Fruit fly (Drosophila melanogaster) whole organism, embryonic: ENCODE measurements around the gene goe.

Experiments
- Atf3 ChIP-seq: fragments of 200-800 bp; sonication (Bioruptor generic); optimal IDR thresholded peaks from 3 replicates; lab custom pipeline; 2016; ENCODE audit warnings: missing biosample characterization, missing genetic modification characterization
- CG10543 ChIP-seq: fragments of 200-800 bp; sonication (Bioruptor generic); optimal IDR thresholded peaks from 3 replicates; lab custom pipeline; 2017; ENCODE audit warnings: missing biosample characterization, mild to moderate bottlenecking, missing genetic modification characterization, moderate library complexity
- CG12299 ChIP-seq: fragments of 200-800 bp; sonication (Bioruptor generic); optimal IDR thresholded peaks from 2 replicates; lab custom pipeline; 2018; ENCODE audit warnings: missing biosample characterization, mild to moderate bottlenecking, missing genetic modification characterization
- CG13775 ChIP-seq: fragments of 200-800 bp; sonication (Bioruptor generic); optimal IDR thresholded peaks from 3 replicates; lab custom pipeline; 2017; ENCODE audit warnings: missing biosample characterization, mild to moderate bottlenecking, missing genetic modification characterization
- CG14860 ChIP-seq: fragments of 200-800 bp; sonication (Bioruptor generic); IDR thresholded peaks from 3 replicates; pipeline ENCODE4 v1.3.6; 2022; ENCODE audit warnings: missing biosample characterization, missing genetic modification characterization; ENCODE audit not compliant: partially characterized antibody
- CG15073 ChIP-seq: fragments of 200-800 bp; sonication (Bioruptor generic); optimal IDR thresholded peaks from 2 replicates; lab custom pipeline; 2016; ENCODE audit warnings: missing biosample characterization, missing genetic modification characterization
- CG15514 ChIP-seq: fragments of 200-800 bp; sonication (Bioruptor generic); optimal IDR thresholded peaks from 3 replicates; lab custom pipeline; 2017; ENCODE audit warnings: missing biosample characterization, missing genetic modification characterization, mild to moderate bottlenecking, moderate library complexity, missing genetic modification reagents
- CG16863 ChIP-seq: fragments of 200-800 bp; sonication (Bioruptor generic); optimal IDR thresholded peaks from 3 replicates; lab custom pipeline; 2016; ENCODE audit warnings: missing biosample characterization, missing genetic modification characterization
- CG17385 ChIP-seq: fragments of 200-800 bp; sonication (Bioruptor generic); optimal IDR thresholded peaks from 3 replicates; lab custom pipeline; 2018; ENCODE audit warnings: missing biosample characterization, mild to moderate bottlenecking, missing genetic modification characterization
- CG2202 ChIP-seq: fragments of 200-800 bp; sonication (Bioruptor generic); optimal IDR thresholded peaks from 2 replicates; lab custom pipeline; 2018; ENCODE audit warnings: missing biosample characterization, mild to moderate bottlenecking, missing genetic modification characterization
- CG2712 ChIP-seq: fragments of 200-800 bp; optimal IDR thresholded peaks from 3 replicates; lab custom pipeline; 2019; ENCODE audit warnings: missing biosample characterization, mild to moderate bottlenecking, missing genetic modification characterization, moderate library complexity
- CG2875 ChIP-seq: fragments of 200-800 bp; sonication (Bioruptor generic); optimal IDR thresholded peaks from 2 replicates; lab custom pipeline; 2017; ENCODE audit warnings: missing biosample characterization, mild to moderate bottlenecking, missing genetic modification characterization, missing genetic modification reagents
- CG31224 ChIP-seq: fragments of 200-800 bp; sonication (Bioruptor generic); IDR thresholded peaks from 2 replicates; pipeline ENCODE4 v1.3.6; 2022; ENCODE audit warnings: missing biosample characterization, missing genetic modification characterization
- CG3163 ChIP-seq: fragments of 200-800 bp; sonication (Bioruptor generic); optimal IDR thresholded peaks from 3 replicates; lab custom pipeline; 2016; ENCODE audit warnings: missing biosample characterization, missing genetic modification characterization
- CG4282 ChIP-seq: fragments of 200-800 bp; sonication (Bioruptor generic); optimal IDR thresholded peaks from 2 replicates; lab custom pipeline; 2016; ENCODE audit warnings: missing biosample characterization, missing genetic modification characterization
- CG4854 ChIP-seq: fragments of 200-800 bp; sonication (Bioruptor generic); optimal IDR thresholded peaks from 2 replicates; lab custom pipeline; 2016; ENCODE audit warnings: missing biosample characterization, missing genetic modification characterization, inconsistent platforms
- CG6765 ChIP-seq: fragments of 200-800 bp; sonication (Bioruptor generic); optimal IDR thresholded peaks from 3 replicates; lab custom pipeline; 2017; ENCODE audit warnings: missing biosample characterization, mild to moderate bottlenecking, missing genetic modification characterization
- CG6813 ChIP-seq: fragments of 200-800 bp; sonication (Bioruptor generic); optimal IDR thresholded peaks from 2 replicates; lab custom pipeline; 2017; ENCODE audit warnings: missing biosample characterization, missing genetic modification characterization, mild to moderate bottlenecking, moderate library complexity, missing genetic modification reagents
- CG6854 ChIP-seq: fragments of 200-800 bp; sonication (Bioruptor generic); optimal IDR thresholded peaks from 3 replicates; lab custom pipeline; 2017; ENCODE audit warnings: missing biosample characterization, mild to moderate bottlenecking, missing genetic modification characterization
- CG7928 ChIP-seq: fragments of 200-800 bp; sonication (Bioruptor generic); optimal IDR thresholded peaks from 2 replicates; lab custom pipeline; 2017; ENCODE audit warnings: missing biosample characterization, mild to moderate bottlenecking, missing genetic modification characterization
- CG8281 ChIP-seq: fragments of 200-800 bp; sonication (Bioruptor generic); optimal IDR thresholded peaks from 2 replicates; lab custom pipeline; 2018; ENCODE audit warnings: missing biosample characterization, mild to moderate bottlenecking, missing genetic modification characterization, moderate library complexity
- CG8924 ChIP-seq: fragments of 200-800 bp; optimal IDR thresholded peaks from 3 replicates; lab custom pipeline; 2019; ENCODE audit warnings: missing biosample characterization, mild to moderate bottlenecking, missing genetic modification characterization, moderate library complexity
- CoRest ChIP-seq: fragments of 200-800 bp; sonication (Bioruptor generic); optimal IDR thresholded peaks from 3 replicates; lab custom pipeline; 2018; ENCODE audit warnings: missing biosample characterization, mild to moderate bottlenecking, missing genetic modification characterization, moderate library complexity
- CrebB ChIP-seq: fragments of 200-800 bp; sonication (Bioruptor generic); optimal IDR thresholded peaks from 3 replicates; lab custom pipeline; 2018; ENCODE audit warnings: missing biosample characterization, mild to moderate bottlenecking, missing genetic modification characterization
- Dip3 ChIP-seq: fragments of 200-800 bp; sonication (Bioruptor generic); optimal IDR thresholded peaks from 3 replicates; lab custom pipeline; 2016; ENCODE audit warnings: missing biosample characterization, missing genetic modification characterization
- Dll ChIP-seq: fragments of 200-800 bp; sonication (Bioruptor generic); IDR thresholded peaks from 4 replicates; pipeline ENCODE4 v1.3.6; 2022; ENCODE audit warnings: missing biosample characterization, missing genetic modification characterization; ENCODE audit not compliant: partially characterized antibody
- Fer3 ChIP-seq: fragments of 200-800 bp; sonication (Bioruptor generic); optimal IDR thresholded peaks from 2 replicates; lab custom pipeline; 2018; ENCODE audit warnings: missing biosample characterization, mild to moderate bottlenecking, missing genetic modification characterization, moderate library complexity
- H15 ChIP-seq: fragments of 200-800 bp; sonication (Bioruptor generic); IDR thresholded peaks from 3 replicates; pipeline ENCODE4 v1.3.6; 2022; ENCODE audit warnings: missing biosample characterization, missing genetic modification characterization
- H2.0 ChIP-seq: fragments of 200-800 bp; sonication (Bioruptor generic); IDR thresholded peaks from 2 replicates; pipeline ENCODE4 v1.3.6; 2022; ENCODE audit warnings: missing biosample characterization, missing genetic modification characterization
- Kr ChIP-seq: fragments of 200-800 bp; sonication (Bioruptor generic); optimal IDR thresholded peaks from 2 replicates; lab custom pipeline; 2017; ENCODE audit warnings: missing biosample characterization, mild to moderate bottlenecking, missing genetic modification characterization
- Stat92E ChIP-seq, 3 experiments: fragments of >200 bp in 2 of 3; fragments of 200-800 bp in 1 of 3; sonication (Bioruptor generic) in 1 of 3; optimal IDR thresholded peaks; 2 replicates each; lab custom pipeline; 2017 to 2019; ENCODE audit warnings: missing biosample characterization in 3 of 3, missing genetic modification characterization in 3 of 3, mild to moderate bottlenecking in 1 of 3, moderate library complexity in 1 of 3
- Trl ChIP-seq, 3 experiments: fragments of >200 bp in 2 of 3; fragments of 200-800 bp in 1 of 3; sonication (Bioruptor generic) in 1 of 3; optimal IDR thresholded peaks; 2 replicates in 1 of 3; 3 replicates in 2 of 3; lab custom pipeline; 2016 to 2017; ENCODE audit warnings: missing biosample characterization in 1 of 3, missing genetic modification characterization in 1 of 3
- ara ChIP-seq: fragments of 200-800 bp; sonication (Bioruptor generic); IDR thresholded peaks from 2 replicates; pipeline ENCODE4 v1.3.6; 2022; ENCODE audit warnings: missing biosample characterization, missing genetic modification characterization
- bsh ChIP-seq, 2 experiments: fragments of 200-800 bp; sonication (Bioruptor generic); optimal IDR thresholded peaks; 2 replicates each; lab custom pipeline; 2017 to 2018; ENCODE audit warnings: mild to moderate bottlenecking in 2 of 2, missing biosample characterization in 2 of 2, missing genetic modification characterization in 2 of 2, moderate library complexity in 1 of 2
- chinmo ChIP-seq: fragments of 200-800 bp; sonication (Bioruptor generic); IDR thresholded peaks from 4 replicates; pipeline ENCODE4 v1.3.6; 2022; ENCODE audit warnings: missing biosample characterization, missing genetic modification characterization; ENCODE audit not compliant: partially characterized antibody
- dm ChIP-seq: fragments of 200-800 bp; sonication (Bioruptor generic); optimal IDR thresholded peaks from 3 replicates; lab custom pipeline; 2016; ENCODE audit warnings: missing biosample characterization, missing genetic modification characterization
- dysf ChIP-seq: fragments of 200-800 bp; sonication (Bioruptor generic); IDR thresholded peaks from 3 replicates; pipeline ENCODE4 v1.3.6; 2022; ENCODE audit warnings: missing biosample characterization, missing genetic modification characterization
- fu2 ChIP-seq: fragments of 200-800 bp; sonication (Bioruptor generic); optimal IDR thresholded peaks from 2 replicates; lab custom pipeline; 2016; ENCODE audit warnings: missing biosample characterization, missing genetic modification characterization
- h ChIP-seq: fragments of >200 bp; optimal IDR thresholded peaks from 2 replicates; lab custom pipeline; 2017
- hb ChIP-seq: fragments of 200-800 bp; sonication (Bioruptor generic); IDR thresholded peaks from 3 replicates; pipeline ENCODE4 v1.3.6; 2022; ENCODE audit warnings: missing biosample characterization, missing genetic modification characterization; ENCODE audit not compliant: partially characterized antibody
- luna ChIP-seq: fragments of 200-800 bp; sonication (Bioruptor generic); optimal IDR thresholded peaks from 2 replicates; lab custom pipeline; 2016; ENCODE audit warnings: missing biosample characterization, missing genetic modification characterization
- nmo ChIP-seq: fragments of 200-800 bp; sonication (Bioruptor generic); optimal IDR thresholded peaks from 2 replicates; lab custom pipeline; 2018; ENCODE audit warnings: missing biosample characterization, mild to moderate bottlenecking, missing genetic modification characterization, moderate library complexity
- oc ChIP-seq: fragments of 200-800 bp; sonication (Bioruptor generic); optimal IDR thresholded peaks from 2 replicates; lab custom pipeline; 2018; ENCODE audit warnings: missing biosample characterization, mild to moderate bottlenecking, missing genetic modification characterization, moderate library complexity
- pan ChIP-seq, 4 experiments: fragments of >200 bp in 3 of 4; fragments of 200-800 bp in 1 of 4; sonication (Bioruptor generic) in 1 of 4; optimal IDR thresholded peaks in 3 of 4; IDR thresholded peaks in 1 of 4; 2 replicates each; pipeline versions ENCODE4 v1.3.6 to Lab custom; 2017 to 2022; ENCODE audit warnings: missing biosample characterization in 2 of 4, missing genetic modification characterization in 2 of 4, mixed read lengths in 1 of 4
- psq ChIP-seq: fragments of 200-800 bp; sonication (Bioruptor generic); optimal IDR thresholded peaks from 2 replicates; lab custom pipeline; 2017; ENCODE audit warnings: missing biosample characterization, missing genetic modification characterization
- ranshi ChIP-seq: fragments of 200-800 bp; sonication (Bioruptor generic); IDR thresholded peaks from 2 replicates; pipeline ENCODE4 v1.3.6; 2022; ENCODE audit warnings: missing biosample characterization, missing genetic modification characterization
- tna ChIP-seq: fragments of 200-800 bp; sonication (Bioruptor generic); IDR thresholded peaks from 2 replicates; pipeline ENCODE4 v1.3.6; 2022; ENCODE audit warnings: missing biosample characterization, missing genetic modification characterization; ENCODE audit not compliant: partially characterized antibody
- trem ChIP-seq: fragments of 200-800 bp; optimal IDR thresholded peaks from 3 replicates; lab custom pipeline; 2019; ENCODE audit warnings: missing biosample characterization, mild to moderate bottlenecking, missing genetic modification characterization, moderate library complexity
- zen ChIP-seq: fragments of 200-800 bp; sonication (Bioruptor generic); optimal IDR thresholded peaks from 3 replicates; lab custom pipeline; 2018; ENCODE audit warnings: missing biosample characterization, mild to moderate bottlenecking, missing genetic modification characterization, moderate library complexity
- zen2 ChIP-seq: fragments of 200-800 bp; sonication (Bioruptor generic); IDR thresholded peaks from 3 replicates; pipeline ENCODE4 v1.3.6; 2022; ENCODE audit warnings: missing biosample characterization, missing genetic modification characterization; ENCODE audit not compliant: partially characterized antibody

goe gene

DNA sequence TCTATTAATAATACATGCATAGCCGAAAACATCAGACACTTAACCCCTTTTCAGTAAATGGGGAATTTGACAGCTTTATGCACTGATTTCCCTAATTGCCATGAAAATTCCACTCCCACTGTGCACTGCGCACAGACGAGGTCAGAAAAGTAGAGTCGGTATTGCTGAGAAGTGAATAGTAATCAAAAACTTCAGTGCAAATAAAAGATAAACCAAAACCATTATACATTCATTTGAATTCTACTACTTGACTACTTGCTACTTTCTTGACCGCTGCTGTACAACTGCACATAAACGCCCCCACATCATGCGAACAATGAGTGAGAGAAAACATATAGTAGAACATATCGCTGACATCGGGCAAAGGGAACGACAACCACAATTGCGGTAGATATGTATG lies 60.3 kb downstream of the goe start (continued):
- TF ChIP-seq pan (optimal IDR thresholded peaks at IDR 0.05; lab: Kevin White, UChicago) (no peak), pan (GFP tag; optimal IDR thresholded peaks at IDR 0.05 in 1 of 2, IDR thresholded peaks at IDR 0.05 in 1 of 2) (peak in 1 of 2 experiments; percentile 88), hb (GFP tag; lab: Robert Waterston, UW) (no peak), CG15514 (GFP tag; lab: Kevin White, UChicago) (peak; percentile 56), CG7928 (GFP tag; lab: Kevin White, UChicago) (peak; percentile 1), CG4282 (peak; percentile 61), luna (GFP tag; lab: Kevin White, UChicago) (no peak), Fer3 (tag; lab: Kevin White, UChicago) (peak; percentile 69), ara (GFP tag; lab: Robert Waterston, UW) (peak; percentile 93), dysf (GFP tag; lab: Robert Waterston, UW) (peak; percentile 88), chinmo (GFP tag; lab: Robert Waterston, UW) (no peak), CG8924 (tag; lab: Kevin White, UChicago) (peak; percentile 83), CG3163 (GFP tag; lab: Kevin White, UChicago) (peak; percentile 52), h (no peak), CoRest (tag; lab: Kevin White, UChicago) (peak; percentile 86), CG6813 (peak; percentile 72), CrebB (tag; lab: Kevin White, UChicago) (peak; percentile 74), Stat92E (GFP tag; optimal IDR thresholded peaks at IDR 0.05; lab: Kevin White, UChicago) (peak in 1 of 3 experiments; percentile 45), tna (GFP tag; lab: Robert Waterston, UW) (no peak), H15 (peak; percentile 83), Dll (no peak), CG8281 (tag; lab: Kevin White, UChicago) (peak; percentile 36), Kr (GFP tag; lab: Kevin White, UChicago) (no peak), CG6765 (GFP tag; lab: Kevin White, UChicago) (no peak), CG17385 (GFP tag; lab: Kevin White, UChicago) (peak; percentile 83), CG2202 (peak; percentile 78), zen2 (no peak), oc (tag; lab: Kevin White, UChicago) (peak; percentile 85), CG12299 (tag; lab: Kevin White, UChicago) (peak; percentile 42), CG10543 (GFP tag; lab: Kevin White, UChicago) (peak; percentile 7), dm (peak; percentile 36), CG13775 (peak; percentile 72), Dip3 (GFP tag; lab: Kevin White, UChicago) (peak; percentile 66), H2.0 (GFP tag; lab: Robert Waterston, UW) (peak; percentile 92)

- TF ChIP-seq bsh (GFP tag; optimal IDR thresholded peaks at IDR 0.05; lab: Kevin White, UChicago): peak; percentile 18 to 59
- no peak for TF ChIP-seq Atf3
- TF ChIP-seq CG14860 (GFP tag; lab: Robert Waterston, UW): no peak
- TF ChIP-seq CG31224 (GFP tag; lab: Robert Waterston, UW): no peak
- no peak for TF ChIP-seq zen (tag; lab: Kevin White, UChicago)
- no peak for TF ChIP-seq fu2 (GFP tag; lab: Kevin White, UChicago)
- 0 out of 2 replicates have a peak, but pooled peaks have one; percentile 17 for TF ChIP-seq ranshi (GFP tag; lab: Robert Waterston, UW)
- no peak for TF ChIP-seq psq (GFP tag; lab: Kevin White, UChicago)
- no peak for TF ChIP-seq CG15073 (GFP tag; lab: Kevin White, UChicago)
- peak; percentile 19 for TF ChIP-seq nmo (GFP tag; lab: Kevin White, UChicago)
- TF ChIP-seq CG16863 (GFP tag; lab: Kevin White, UChicago): no peak
- TF ChIP-seq CG2712: peak; percentile 12
- no peak for TF ChIP-seq CG4854
- no peak for TF ChIP-seq trem (tag; lab: Kevin White, UChicago)
- no peak for TF ChIP-seq CG6854 (GFP tag; lab: Kevin White, UChicago)
- TF ChIP-seq CG2875 (GFP tag; lab: Kevin White, UChicago): no peak
- TF ChIP-seq Trl (optimal IDR thresholded peaks at IDR 0.05; lab: Kevin White, UChicago): no peak
- no peak for TF ChIP-seq Trl (GFP tag; optimal IDR thresholded peaks at IDR 0.05; lab: Kevin White, UChicago)
Observed at dm6 chrX:16690499-16690898, 61.2 kb downstream of the goe start.
